In the genomic region with DNA sequence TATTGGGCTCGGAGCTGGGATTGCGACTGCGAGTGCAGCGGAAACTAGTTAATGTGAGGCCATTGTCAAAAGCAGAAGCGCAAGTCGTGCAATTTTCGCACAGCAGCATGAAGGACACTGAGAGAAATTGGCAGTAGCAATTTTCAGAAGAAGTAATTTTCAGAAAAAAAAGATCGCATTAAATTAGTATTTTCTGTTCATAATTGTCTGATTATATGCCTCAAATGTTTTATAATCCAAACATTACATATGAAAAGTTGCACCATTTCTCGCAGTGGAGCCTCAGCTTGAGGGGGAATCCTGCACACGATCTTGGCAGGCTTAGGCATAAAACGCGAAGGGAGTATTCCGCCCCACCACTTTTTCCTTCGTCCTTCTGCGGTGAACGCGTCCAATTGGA, we compare ENCODE assay signal across 2 fruit fly cellular contexts.
TF ChIP-seq lines count a peak whose summit lies in the region.

No protein-coding gene starts in this region.

TF ChIP-seq in whole organism, embryonic, 481 proteins besides CTCF, POLR2A, EP300 and RAD21 (continued from another document and continues in another):
- peak; percentile 77 for TF ChIP-seq CG18262 (tag; optimal IDR thresholded peaks at IDR 0.05; lab: Kevin White, UChicago)
- no peak for TF ChIP-seq sug (tag; optimal IDR thresholded peaks at IDR 0.05; lab: Kevin White, UChicago)
- TF ChIP-seq CG4820 (GFP tag; optimal IDR thresholded peaks at IDR 0.05; lab: Kevin White, UChicago) = peak; percentile 79
- TF ChIP-seq slbo (GFP tag; IDR thresholded peaks at IDR 0.05; lab: Robert Waterston, UW) = peak; percentile 38; the same call in 1 of the 2 replicates
- TF ChIP-seq CG9437 (GFP tag; optimal IDR thresholded peaks at IDR 0.05; lab: Kevin White, UChicago) = peak; percentile 10
- no peak for TF ChIP-seq gsb (GFP tag; IDR thresholded peaks at IDR 0.05; lab: Robert Waterston, UW)
- peak; percentile 18 for TF ChIP-seq btn (GFP tag; optimal IDR thresholded peaks at IDR 0.05; lab: Kevin White, UChicago)
- TF ChIP-seq BEAF-32 (GFP tag; optimal IDR thresholded peaks at IDR 0.05; lab: Kevin White, UChicago) = no peak
- peak; percentile 49; the same call in 1 of the 2 replicates for TF ChIP-seq dan (GFP tag; IDR thresholded peaks at IDR 0.05; lab: Robert Waterston, UW)
- peak; percentile 38 for TF ChIP-seq fd64A (GFP tag; optimal IDR thresholded peaks at IDR 0.05; lab: Kevin White, UChicago)
- TF ChIP-seq CoRest (tag; optimal IDR thresholded peaks at IDR 0.05; lab: Kevin White, UChicago) = peak; percentile 72
- no peak for TF ChIP-seq Drgx (GFP tag; IDR thresholded peaks at IDR 0.05; lab: Robert Waterston, UW)
- TF ChIP-seq CG7786 (GFP tag; optimal IDR thresholded peaks at IDR 0.05; lab: Kevin White, UChicago) = peak; percentile 34
- TF ChIP-seq tup (GFP tag; optimal IDR thresholded peaks at IDR 0.05; lab: Kevin White, UChicago) = no peak
- peak; percentile 12 for TF ChIP-seq Dad (GFP tag; optimal IDR thresholded peaks at IDR 0.05; lab: Kevin White, UChicago)
- peak; percentile 13 for TF ChIP-seq Jarid2 (GFP tag; optimal IDR thresholded peaks at IDR 0.05; lab: Kevin White, UChicago)
- peak; percentile 64 for TF ChIP-seq gcm (GFP tag; optimal IDR thresholded peaks at IDR 0.05; lab: Kevin White, UChicago)
- peak; percentile 45 for TF ChIP-seq jing (GFP tag; optimal IDR thresholded peaks at IDR 0.05; lab: Kevin White, UChicago)
- no peak for TF ChIP-seq Hmr (GFP tag; optimal IDR thresholded peaks at IDR 0.05; lab: Kevin White, UChicago)
- TF ChIP-seq Blimp-1 (GFP tag; optimal IDR thresholded peaks at IDR 0.05; lab: Kevin White, UChicago) = peak; percentile 70
- no peak for TF ChIP-seq CG12071 (GFP tag; optimal IDR thresholded peaks at IDR 0.05; lab: Kevin White, UChicago)
- TF ChIP-seq CkIIα-i1 (GFP tag; IDR thresholded peaks at IDR 0.05; lab: Robert Waterston, UW) = no peak
- peak; percentile 38 for TF ChIP-seq Usf (GFP tag; optimal IDR thresholded peaks at IDR 0.05; lab: Kevin White, UChicago)
- TF ChIP-seq H2.0 (GFP tag; IDR thresholded peaks at IDR 0.05; lab: Robert Waterston, UW) = peak; percentile 37; the same call in 1 of the 2 replicates
- TF ChIP-seq ken (GFP tag; IDR thresholded peaks at IDR 0.05; lab: Robert Waterston, UW) = peak; percentile 55; the same call in 1 of the 3 replicates
- TF ChIP-seq CG10366 (GFP tag; IDR thresholded peaks at IDR 0.05; lab: Robert Waterston, UW) = peak; percentile 48
- no peak for TF ChIP-seq gt (GFP tag; IDR thresholded peaks at IDR 0.05; lab: Robert Waterston, UW)
- no peak for TF ChIP-seq sc (optimal IDR thresholded peaks at IDR 0.05; lab: Kevin White, UChicago)
- TF ChIP-seq sc (GFP tag; optimal IDR thresholded peaks at IDR 0.05; lab: Kevin White, UChicago) = peak; percentile 49
- TF ChIP-seq CG34224 (GFP tag; IDR thresholded peaks at IDR 0.05; lab: Robert Waterston, UW; ENCODE audit: partially characterized antibody) = no peak
- no peak for TF ChIP-seq Elba2 (GFP tag; optimal IDR thresholded peaks at IDR 0.05; lab: Kevin White, UChicago)
- peak; percentile 41 for TF ChIP-seq chn (GFP tag; optimal IDR thresholded peaks at IDR 0.05; lab: Kevin White, UChicago)
- peak; percentile 34 for TF ChIP-seq shn (GFP tag; optimal IDR thresholded peaks at IDR 0.05; lab: Kevin White, UChicago)
- TF ChIP-seq CG18599 (GFP tag; optimal IDR thresholded peaks at IDR 0.05; lab: Kevin White, UChicago) = peak; percentile 52
- TF ChIP-seq lmd (GFP tag; IDR thresholded peaks at IDR 0.05; lab: Robert Waterston, UW) = peak; percentile 51; the same call in 1 of the 2 replicates
- no peak for TF ChIP-seq zfh2 (GFP tag; optimal IDR thresholded peaks at IDR 0.05; lab: Kevin White, UChicago)
- TF ChIP-seq CG4404 (GFP tag; IDR thresholded peaks at IDR 0.05; lab: Robert Waterston, UW) = no peak; the same call in 1 of the 2 replicates
- peak; percentile 49; the same call in 1 of the 2 replicates for TF ChIP-seq esg (GFP tag; conservative IDR thresholded peaks at IDR 0.05; lab: Robert Waterston, UW)
- TF ChIP-seq Rx (GFP tag; IDR thresholded peaks at IDR 0.05; lab: Robert Waterston, UW) = peak; percentile 46; the same call in 1 of the 2 replicates
- TF ChIP-seq TFAM (GFP tag; optimal IDR thresholded peaks at IDR 0.05; lab: Kevin White, UChicago) = no peak
- no peak for TF ChIP-seq salm (tag; optimal IDR thresholded peaks at IDR 0.05; lab: Kevin White, UChicago)
- peak; percentile 58 for TF ChIP-seq zen (tag; optimal IDR thresholded peaks at IDR 0.05; lab: Kevin White, UChicago)
- TF ChIP-seq CG11723 (GFP tag; optimal IDR thresholded peaks at IDR 0.05; lab: Kevin White, UChicago) = peak; percentile 10
- TF ChIP-seq CG1832 (GFP tag; optimal IDR thresholded peaks at IDR 0.05; lab: Kevin White, UChicago) = no peak
- TF ChIP-seq CG8924 (tag; optimal IDR thresholded peaks at IDR 0.05; lab: Kevin White, UChicago) = peak; percentile 35
- TF ChIP-seq Hr78 (GFP tag; optimal IDR thresholded peaks at IDR 0.05; lab: Kevin White, UChicago) = no peak
- peak; percentile 49 for TF ChIP-seq CG6813 (GFP tag; optimal IDR thresholded peaks at IDR 0.05; lab: Kevin White, UChicago)
- no peak for TF ChIP-seq B-H2 (GFP tag; optimal IDR thresholded peaks at IDR 0.05; lab: Kevin White, UChicago)
- peak; percentile 71 for TF ChIP-seq nmo (GFP tag; optimal IDR thresholded peaks at IDR 0.05; lab: Kevin White, UChicago)
- TF ChIP-seq CG11504 (tag; optimal IDR thresholded peaks at IDR 0.05; lab: Kevin White, UChicago) = peak; percentile 57
- TF ChIP-seq E2f1 (GFP tag; IDR thresholded peaks at IDR 0.05; lab: Robert Waterston, UW) = peak; percentile 57; the same call in 1 of the 2 replicates
- no peak for TF ChIP-seq pros (GFP tag; optimal IDR thresholded peaks at IDR 0.05; lab: Kevin White, UChicago)
- peak; percentile 53; the same call in 1 of the 2 replicates for TF ChIP-seq CG31441 (GFP tag; IDR thresholded peaks at IDR 0.05; lab: Robert Waterston, UW)
- TF ChIP-seq ac (GFP tag; optimal IDR thresholded peaks at IDR 0.05; lab: Kevin White, UChicago) = peak; percentile 42
- TF ChIP-seq Eip74EF (GFP tag; optimal IDR thresholded peaks at IDR 0.05; lab: Kevin White, UChicago) = no peak
- peak; percentile 63 for TF ChIP-seq CG4424 (GFP tag; optimal IDR thresholded peaks at IDR 0.05; lab: Kevin White, UChicago)
- peak; percentile 69; the same call in 2 of the 3 replicates for TF ChIP-seq H15 (GFP tag; IDR thresholded peaks at IDR 0.05; lab: Robert Waterston, UW)
- TF ChIP-seq CG2678 (tag; optimal IDR thresholded peaks at IDR 0.05; lab: Kevin White, UChicago) = peak; percentile 58
- TF ChIP-seq Atf3 (GFP tag; optimal IDR thresholded peaks at IDR 0.05; lab: Kevin White, UChicago) = peak; percentile 38
- no peak for TF ChIP-seq CG17186 (GFP tag; optimal IDR thresholded peaks at IDR 0.05; lab: Kevin White, UChicago)
- peak; percentile 66 for TF ChIP-seq D19A (tag; optimal IDR thresholded peaks at IDR 0.05; lab: Kevin White, UChicago)
- peak; percentile 24 for TF ChIP-seq CG7556 (GFP tag; optimal IDR thresholded peaks at IDR 0.05; lab: Kevin White, UChicago)

TF ChIP-seq in whole organism, prepupa, 60 proteins besides CTCF, POLR2A, EP300 and RAD21 (continued from another document):
- TF ChIP-seq achi (GFP tag; optimal IDR thresholded peaks at IDR 0.05; lab: Kevin White, UChicago) (peak; percentile 31), CG6276 (GFP tag; optimal IDR thresholded peaks at IDR 0.05; lab: Kevin White, UChicago) (no peak), CG11762 (GFP tag; optimal IDR thresholded peaks at IDR 0.05; lab: Kevin White, UChicago; ENCODE audit: insufficient read depth) (peak; percentile 24), Sox15 (GFP tag; optimal IDR thresholded peaks at IDR 0.05; lab: Kevin White, UChicago) (peak; percentile 15), CG6163 (GFP tag; IDR thresholded peaks at IDR 0.05; lab: Robert Waterston, UW) (peak; percentile 56; the same call in 2 of the 3 replicates), CG34406 (GFP tag; optimal IDR thresholded peaks at IDR 0.05; lab: Kevin White, UChicago) (peak; percentile 44), CG1621 (tag; optimal IDR thresholded peaks at IDR 0.05; lab: Kevin White, UChicago) (peak; percentile 40), Sox14 (GFP tag; optimal IDR thresholded peaks at IDR 0.05; lab: Kevin White, UChicago) (peak; percentile 33), dac (GFP tag; optimal IDR thresholded peaks at IDR 0.05; lab: Kevin White, UChicago) (no peak), Ets21C (GFP tag; optimal IDR thresholded peaks at IDR 0.05; lab: Kevin White, UChicago) (peak; percentile 31), spab (GFP tag; optimal IDR thresholded peaks at IDR 0.05; lab: Kevin White, UChicago) (peak; percentile 43), Smox (GFP tag; optimal IDR thresholded peaks at IDR 0.05; lab: Kevin White, UChicago) (peak; percentile 58), CG6854 (GFP tag; optimal IDR thresholded peaks at IDR 0.05; lab: Kevin White, UChicago) (peak; percentile 13), fd59A (GFP tag; optimal IDR thresholded peaks at IDR 0.05; lab: Kevin White, UChicago) (peak; percentile 22), fkh (GFP tag; optimal IDR thresholded peaks at IDR 0.05; lab: Kevin White, UChicago) (no peak), CG3032 (tag; optimal IDR thresholded peaks at IDR 0.05; lab: Kevin White, UChicago) (peak; percentile 55), CG11902 (GFP tag; optimal IDR thresholded peaks at IDR 0.05; lab: Kevin White, UChicago) (peak; percentile 23), esn (GFP tag; optimal IDR thresholded peaks at IDR 0.05; lab: Kevin White, UChicago) (peak; percentile 75), CG8319 (GFP tag; optimal IDR thresholded peaks at IDR 0.05; lab: Kevin White, UChicago) (peak; percentile 14), Sox102F (GFP tag; optimal IDR thresholded peaks at IDR 0.05; lab: Kevin White, UChicago) (peak; percentile 62), Hr39 (GFP tag; optimal IDR thresholded peaks at IDR 0.05; lab: Kevin White, UChicago) (peak; percentile 60), Eip93F (GFP tag; optimal IDR thresholded peaks at IDR 0.05; lab: Kevin White, UChicago) (no peak), Lpt (GFP tag; optimal IDR thresholded peaks at IDR 0.05; lab: Kevin White, UChicago) (no peak), Eip75B (GFP tag; optimal IDR thresholded peaks at IDR 0.05; lab: Kevin White, UChicago) (peak; percentile 40), salr (GFP tag; optimal IDR thresholded peaks at IDR 0.05; lab: Kevin White, UChicago) (peak in 1 of 2 experiments; percentile 60), CG32006 (GFP tag; optimal IDR thresholded peaks at IDR 0.05; lab: Kevin White, UChicago) (peak; percentile 17), CG16779 (tag; optimal IDR thresholded peaks at IDR 0.05; lab: Kevin White, UChicago) (no peak), CG8632 (GFP tag; optimal IDR thresholded peaks at IDR 0.05; lab: Kevin White, UChicago) (peak; percentile 40), CG8119 (GFP tag; IDR thresholded peaks at IDR 0.05; lab: Robert Waterston, UW) (0 out of 3 replicates have a peak, but pooled peaks have one; percentile 16), CG9139 (GFP tag; optimal IDR thresholded peaks at IDR 0.05; lab: Kevin White, UChicago) (no peak), vri (GFP tag; optimal IDR thresholded peaks at IDR 0.05; lab: Kevin White, UChicago) (peak; percentile 49), fd85E (GFP tag; optimal IDR thresholded peaks at IDR 0.05; lab: Kevin White, UChicago) (no peak), eg (GFP tag; IDR thresholded peaks at IDR 0.05; lab: Robert Waterston, UW) (no peak), cyc (GFP tag; optimal IDR thresholded peaks at IDR 0.05; lab: Kevin White, UChicago) (peak; percentile 73), topi (GFP tag; optimal IDR thresholded peaks at IDR 0.05; lab: Kevin White, UChicago) (peak; percentile 61), OdsH (GFP tag; optimal IDR thresholded peaks at IDR 0.05; lab: Kevin White, UChicago) (peak; percentile 50), CG4318 (GFP tag; optimal IDR thresholded peaks at IDR 0.05; lab: Kevin White, UChicago) (no peak), CG11294 (GFP tag; IDR thresholded peaks at IDR 0.05; lab: Robert Waterston, UW) (no peak)
